Worm (Caenorhabditis elegans) whole organism, late embryonic: ENCODE measurements around the gene C11E4.8.

Experiments
- F13H6.1 ChIP-seq: sonication (generic microtip); optimal IDR thresholded peaks from 2 replicates; lab custom pipeline; 2016; ENCODE audit warnings: missing genetic modification characterization, missing compliant biosample characterization
- ceh-19 ChIP-seq: fragments of 200-800 bp; sonication (Bioruptor generic); optimal IDR thresholded peaks from 2 replicates; lab custom pipeline; 2018; ENCODE audit warnings: mild to moderate bottlenecking, missing genetic modification characterization, missing compliant biosample characterization
- ceh-24 ChIP-seq: sonication (generic microtip); optimal IDR thresholded peaks from 2 replicates; lab custom pipeline; 2016; ENCODE audit warnings: mild to moderate bottlenecking, missing genetic modification characterization, missing compliant biosample characterization
- dve-1 ChIP-seq: sonication (generic microtip); optimal IDR thresholded peaks from 2 replicates; lab custom pipeline; 2017; ENCODE audit warnings: antibody characterized with exemption, mild to moderate bottlenecking, missing genetic modification characterization, missing compliant biosample characterization
- fkh-10 ChIP-seq: fragments of 150-350 bp; optimal IDR thresholded peaks from 2 replicates; lab custom pipeline; 2014; ENCODE audit warnings: missing biosample characterization, missing genetic modification reagents, missing genetic modification characterization
- gmeb-2 ChIP-seq: sonication (generic microtip); optimal IDR thresholded peaks from 2 replicates; lab custom pipeline; 2016; ENCODE audit warnings: missing genetic modification characterization, inconsistent platforms, missing compliant biosample characterization
- lin-11 ChIP-seq: fragments of 200-800 bp; sonication (Bioruptor generic); optimal IDR thresholded peaks from 2 replicates; lab custom pipeline; 2018; ENCODE audit warnings: mild to moderate bottlenecking, missing genetic modification characterization, missing compliant biosample characterization
- nhr-11 ChIP-seq: fragments of 150-350 bp; optimal IDR thresholded peaks from 2 replicates; lab custom pipeline; 2014; ENCODE audit warnings: missing biosample characterization, missing genetic modification characterization
- unc-55 ChIP-seq: sonication (generic microtip); optimal IDR thresholded peaks from 2 replicates; lab custom pipeline; 2017; ENCODE audit warnings: missing biosample characterization, missing genetic modification reagents, missing genetic modification characterization

DNA sequence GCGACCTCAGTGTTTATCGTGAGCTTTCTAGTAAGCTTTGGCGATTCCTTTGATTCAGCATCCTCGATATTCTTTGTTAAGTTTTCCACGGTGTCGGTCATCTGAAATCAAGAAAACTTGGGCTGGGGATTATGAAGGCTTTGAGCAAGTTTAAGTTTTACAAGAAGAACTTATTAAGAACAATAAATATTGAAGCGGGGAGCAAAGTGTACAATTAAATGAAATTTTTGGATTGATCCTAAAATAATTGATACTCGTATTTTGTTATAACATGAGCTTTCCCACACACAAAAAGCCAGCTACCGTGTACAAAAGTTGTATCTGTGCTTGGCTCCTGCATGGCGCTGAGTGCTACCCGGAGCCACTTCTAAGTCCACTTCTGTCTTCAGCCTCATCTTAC lies 14.7 kb downstream of the C11E4.8 start, which contains the start of gene F34H10.3:
- TF ChIP-seq dve-1 (tag; lab: Kevin White, UChicago), result no peak
- TF ChIP-seq gmeb-2, result no peak
- no peak for TF ChIP-seq nhr-11 (tag; lab: Kevin White, UChicago)
- no peak for TF ChIP-seq fkh-10 (GFP tag; lab: Kevin White, UChicago)
- no peak for TF ChIP-seq ceh-19 (GFP tag; lab: Kevin White, UChicago)
- no peak for TF ChIP-seq lin-11 (tag; lab: Kevin White, UChicago)
- no peak for TF ChIP-seq F13H6.1 (tag; lab: Kevin White, UChicago)
- TF ChIP-seq unc-55 (GFP tag; lab: Kevin White, UChicago), result no peak
- TF ChIP-seq ceh-24, result no peak
